Worm (Caenorhabditis elegans): ENCODE results near the gene F26F12.4.

ce11 chrV:5846729-5847128, 22.4 kb downstream of the F26F12.4 start:
- TF ChIP-seq him-1 (tag; optimal IDR thresholded peaks at IDR 0.05) (no peak), W03F9.2 (tag; optimal IDR thresholded peaks at IDR 0.05) (no peak)

Measured in whole organism, L4/young adult.